Worm (Caenorhabditis elegans) whole organism, L4/young adult: ENCODE data around the gene ZK1127.12.

Experiments used
- W03F9.2 ChIP-seq: fragments of 150-350 bp; optimal IDR thresholded peaks from 2 replicates; lab custom pipeline; 2014; ENCODE audit warnings: missing biosample characterization, missing genetic modification characterization
- him-1 ChIP-seq: sonication (generic microtip); optimal IDR thresholded peaks from 2 replicates; lab custom pipeline; 2016; ENCODE audit warnings: missing genotype, missing genetic modification reagents, missing genetic modification characterization, missing compliant biosample characterization

- TF ChIP-seq W03F9.2 (tag; lab: Kevin White, UChicago) (no peak), him-1 (tag; lab: Kevin White, UChicago) (no peak)
These were observed 22.4 kb upstream of the ZK1127.12 start for ce11 chrII:7029524-7029923.
